Worm (Caenorhabditis elegans) whole organism, young adult: ENCODE measurements around the gene ZK666.2.

Experiments used
- T26A5.8 ChIP-seq: sonication (generic microtip); optimal IDR thresholded peaks from 2 replicates; lab custom pipeline; 2016; ENCODE audit warnings: missing genetic modification characterization, missing compliant biosample characterization
- Y53F4B.3 ChIP-seq: fragments of 200-800 bp; sonication (Bioruptor generic); IDR thresholded peaks from 2 replicates; pipeline ENCODE4 v1.3.6; 2022; ENCODE audit warnings: missing genetic modification reagents, missing genetic modification characterization, missing compliant biosample characterization
- Y56A3A.18 ChIP-seq: fragments of 200-800 bp; sonication (Bioruptor generic); IDR thresholded peaks from 2 replicates; pipeline ENCODE4 v1.3.6; 2022; ENCODE audit warnings: missing genetic modification reagents, missing genetic modification characterization, missing compliant biosample characterization
- akir-1 ChIP-seq: fragments of 200-800 bp; sonication (Bioruptor generic); optimal IDR thresholded peaks from 2 replicates; lab custom pipeline; 2018; ENCODE audit warnings: mild to moderate bottlenecking, missing genetic modification characterization, moderate library complexity, missing compliant biosample characterization
- ccch-3 ChIP-seq: fragments of 200-800 bp; sonication (Bioruptor generic); optimal IDR thresholded peaks from 2 replicates; lab custom pipeline; 2018; ENCODE audit warnings: mild to moderate bottlenecking, missing genetic modification characterization, missing compliant biosample characterization
- efl-1 ChIP-seq: fragments of 150-350 bp; optimal IDR thresholded peaks from 2 replicates; lab custom pipeline; 2014; ENCODE audit warnings: missing biosample characterization, missing genetic modification reagents, missing genetic modification characterization
- egrh-3 ChIP-seq: fragments of 200-800 bp; sonication (Bioruptor generic); IDR thresholded peaks from 2 replicates; pipeline ENCODE4 v1.3.6; 2022; ENCODE audit warnings: missing genetic modification reagents, missing genetic modification characterization, missing compliant biosample characterization
- hmg-1.2 ChIP-seq: fragments of 200-800 bp; sonication (Bioruptor generic); IDR thresholded peaks from 2 replicates; pipeline ENCODE4 v1.3.6; 2022; ENCODE audit warnings: missing genetic modification reagents, missing genetic modification characterization, missing compliant biosample characterization
- lin-26 ChIP-seq: fragments of 200-800 bp; sonication (Bioruptor generic); IDR thresholded peaks from 2 replicates; pipeline ENCODE4 v1.3.6; 2022; ENCODE audit warnings: missing genetic modification reagents, missing genetic modification characterization, missing compliant biosample characterization
- lin-54 ChIP-seq: fragments of 200-800 bp; sonication (Bioruptor generic); optimal IDR thresholded peaks from 2 replicates; lab custom pipeline; 2018; ENCODE audit warnings: mild to moderate bottlenecking, missing genetic modification characterization, missing compliant biosample characterization
- lir-1 ChIP-seq: fragments of 200-800 bp; sonication (Bioruptor generic); conservative IDR thresholded peaks from 2 replicates; pipeline ENCODE4 v1.3.6; 2022; ENCODE audit warnings: missing genetic modification reagents, missing genetic modification characterization, missing compliant biosample characterization
- snpc-4 ChIP-seq, 5 experiments: fragments of 150-350 bp in 1 of 5; sonication (generic microtip) in 4 of 5; optimal IDR thresholded peaks; 2 replicates each; lab custom pipeline; 2014 to 2018; ENCODE audit warnings: missing genetic modification characterization in 5 of 5, missing biosample characterization in 3 of 5, antibody characterized with exemption in 2 of 5, mild to moderate bottlenecking in 2 of 5, missing compliant biosample characterization in 2 of 5, missing genotype in 2 of 5, moderate library complexity in 2 of 5, missing genetic modification reagents in 1 of 5
- tbp1 ChIP-seq: fragments of 200-800 bp; sonication (Bioruptor generic); optimal IDR thresholded peaks from 2 replicates; lab custom pipeline; 2018; ENCODE audit warnings: mild to moderate bottlenecking, missing genetic modification characterization, missing compliant biosample characterization
- unc-62 ChIP-seq: fragments of 150-350 bp; optimal IDR thresholded peaks from 2 replicates; lab custom pipeline; 2014; ENCODE audit warnings: missing biosample characterization, missing genetic modification reagents, missing genetic modification characterization
- xnd-1 ChIP-seq: sonication (generic microtip); optimal IDR thresholded peaks from 2 replicates; lab custom pipeline; 2016; ENCODE audit warnings: missing genotype, missing genetic modification reagents, missing genetic modification characterization, missing compliant biosample characterization

The ZK666.2 gene

DNA sequence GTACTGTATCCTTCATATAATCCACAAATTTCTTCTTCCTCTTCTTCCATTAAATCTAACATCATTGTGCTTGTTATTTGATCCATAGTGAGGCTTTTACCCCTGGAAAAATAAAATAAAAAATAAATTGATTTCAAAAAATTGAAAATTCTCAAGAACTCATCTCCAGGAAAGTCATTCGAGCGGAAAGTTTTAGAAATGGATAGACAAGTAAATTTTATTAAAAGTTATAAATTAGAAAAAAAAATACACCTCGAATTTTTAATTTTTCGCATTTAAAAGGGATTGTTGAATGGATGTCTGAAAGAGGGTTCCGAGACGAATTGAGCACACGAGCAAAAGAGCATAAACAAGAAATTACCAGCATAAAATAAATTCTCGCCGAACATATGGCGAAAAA, 49.7 kb downstream of the ZK666.2 start, which contains the start of gene frpr-21:
Gene frpr-21, minus strand, starts transcription at position 101 of the 400 bp plus-strand sequence.
- TF ChIP-seq tbp1, result no peak
- no peak for TF ChIP-seq snpc-4 (GFP tag; optimal IDR thresholded peaks at IDR 0.05; lab: Kevin White, UChicago)
- no peak for TF ChIP-seq snpc-4 (tag; optimal IDR thresholded peaks at IDR 0.05; lab: Kevin White, UChicago)
- no peak for TF ChIP-seq efl-1
- no peak for TF ChIP-seq ccch-3 (GFP tag; lab: Kevin White, UChicago)
- no peak for TF ChIP-seq xnd-1
- TF ChIP-seq lin-54 (GFP tag; lab: Kevin White, UChicago), result no peak
- no peak for TF ChIP-seq Y56A3A.18 (GFP tag; lab: Robert Waterston, UW)
- no peak for TF ChIP-seq lin-26
- no peak for TF ChIP-seq egrh-3 (GFP tag; lab: Robert Waterston, UW)
- TF ChIP-seq T26A5.8 (tag; lab: Kevin White, UChicago), result no peak
- no peak for TF ChIP-seq Y53F4B.3 (GFP tag; lab: Robert Waterston, UW)
- no peak for TF ChIP-seq hmg-1.2 (GFP tag; lab: Robert Waterston, UW)
- TF ChIP-seq unc-62 (GFP tag; lab: Kevin White, UChicago), result no peak
- no peak for TF ChIP-seq lir-1 (GFP tag; lab: Robert Waterston, UW)
- TF ChIP-seq akir-1 (GFP tag; lab: Kevin White, UChicago), result no peak
